Worm (Caenorhabditis elegans): ENCODE data around the gene F34H10.4.

DNA sequence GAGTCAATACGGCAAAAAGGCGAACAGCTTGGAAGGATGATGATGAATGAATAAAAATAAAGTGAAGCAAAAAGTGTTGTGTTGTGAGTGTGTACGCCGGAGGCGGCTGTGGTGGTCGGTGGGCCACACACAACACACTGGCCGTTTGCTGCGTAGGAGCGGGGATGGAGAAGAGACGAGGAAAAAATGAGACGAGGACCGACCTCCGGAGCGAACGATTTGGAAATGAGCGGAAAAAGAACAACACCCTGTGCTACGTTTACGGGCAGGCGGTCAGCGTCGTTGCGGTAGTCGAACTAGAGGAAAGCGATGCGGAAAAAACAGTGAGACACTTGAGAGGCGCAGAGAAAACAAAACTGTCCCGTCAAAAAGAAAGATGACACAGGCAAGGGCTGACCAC, 11.2 kb upstream of the F34H10.4 start:
- TF ChIP-seq sea-1 (GFP tag; conservative IDR thresholded peaks at IDR 0.05), result no peak
- TF ChIP-seq hmg-4 (GFP tag; optimal IDR thresholded peaks at IDR 0.05), result peak; percentile 70
- no peak for TF ChIP-seq tra-4 (tag; optimal IDR thresholded peaks at IDR 0.05)
- TF ChIP-seq ama-1 (optimal IDR thresholded peaks at IDR 0.05), result no peak
- TF ChIP-seq aly-1 (tag; optimal IDR thresholded peaks at IDR 0.05), result no peak
- no peak for TF ChIP-seq hmbx-1 (tag; optimal IDR thresholded peaks at IDR 0.05)
- TF ChIP-seq ceh-13 (GFP tag; optimal IDR thresholded peaks at IDR 0.05), result no peak
- no peak for TF ChIP-seq ets-7 (tag; optimal IDR thresholded peaks at IDR 0.05)
- no peak for TF ChIP-seq B0310.2 (tag; optimal IDR thresholded peaks at IDR 0.05)
- no peak for TF ChIP-seq tbx-11 (GFP tag; IDR thresholded peaks at IDR 0.05)

All from whole organism, early embryonic.